Worm (Caenorhabditis elegans): ENCODE results near the gene srd-48.

Gene srd-48

DNA sequence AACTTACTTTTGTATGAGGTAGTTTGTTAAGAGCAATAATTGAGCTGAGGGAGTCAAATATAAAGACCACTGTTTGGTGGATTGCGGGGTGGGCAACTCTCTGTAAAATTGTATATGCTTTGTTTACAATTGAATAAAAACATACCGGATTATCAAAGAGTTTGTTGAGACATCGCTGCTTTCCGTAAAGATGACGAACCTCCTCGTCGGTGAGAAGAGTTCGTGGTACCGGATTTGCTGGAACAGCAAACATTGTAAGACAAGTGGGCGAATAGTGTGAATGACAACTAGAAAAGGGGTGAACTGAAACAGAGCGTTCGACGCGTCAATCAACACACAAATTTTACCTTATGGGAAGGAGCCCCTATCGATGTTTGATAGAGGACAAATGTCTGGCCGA is 39.5 kb upstream of the srd-48 start, which contains the start of gene W06D11.2:
Gene W06D11.2, minus strand, starts transcription at position 339 of the 400 bp plus-strand sequence.
- no peak for TF ChIP-seq Y53G8AR.9 (GFP tag; conservative IDR thresholded peaks at IDR 0.05)
- no peak for TF ChIP-seq F23B12.7 (tag; optimal IDR thresholded peaks at IDR 0.05; ENCODE audit: insufficient read depth)
- no peak for TF ChIP-seq repo-1 (tag; optimal IDR thresholded peaks at IDR 0.05)
- no peak for TF ChIP-seq gei-17 (GFP tag; optimal IDR thresholded peaks at IDR 0.05)
- no peak for TF ChIP-seq ets-4 (GFP tag; optimal IDR thresholded peaks at IDR 0.05)
- TF ChIP-seq lin-40 (tag; optimal IDR thresholded peaks at IDR 0.05), result no peak
- TF ChIP-seq F52B5.7 (tag; optimal IDR thresholded peaks at IDR 0.05), result no peak
- no peak for TF ChIP-seq dpl-1 (GFP tag; optimal IDR thresholded peaks at IDR 0.05)
- no peak for TF ChIP-seq K11D2.4 (GFP tag; IDR thresholded peaks at IDR 0.05)
- TF ChIP-seq him-1 (tag; optimal IDR thresholded peaks at IDR 0.05), result no peak
- no peak for TF ChIP-seq athp-1 (tag; optimal IDR thresholded peaks at IDR 0.05)
- no peak for TF ChIP-seq lin-26 (GFP tag; IDR thresholded peaks at IDR 0.05)
- TF ChIP-seq ztf-3 (GFP tag; optimal IDR thresholded peaks at IDR 0.05), result no peak
- no peak for TF ChIP-seq F55B11.4 (tag; optimal IDR thresholded peaks at IDR 0.05; ENCODE audit: borderline replicate concordance, insufficient read depth)
- no peak for TF ChIP-seq Y79H2A.3 (GFP tag; conservative IDR thresholded peaks at IDR 0.05)
- no peak for TF ChIP-seq D2030.7 (GFP tag; IDR thresholded peaks at IDR 0.05)
- no peak for TF ChIP-seq ceh-100 (GFP tag; IDR thresholded peaks at IDR 0.05)
- no peak for TF ChIP-seq nfyb-1 (GFP tag; IDR thresholded peaks at IDR 0.05)
- TF ChIP-seq F22D6.2 (tag; optimal IDR thresholded peaks at IDR 0.05), result no peak

DNA sequence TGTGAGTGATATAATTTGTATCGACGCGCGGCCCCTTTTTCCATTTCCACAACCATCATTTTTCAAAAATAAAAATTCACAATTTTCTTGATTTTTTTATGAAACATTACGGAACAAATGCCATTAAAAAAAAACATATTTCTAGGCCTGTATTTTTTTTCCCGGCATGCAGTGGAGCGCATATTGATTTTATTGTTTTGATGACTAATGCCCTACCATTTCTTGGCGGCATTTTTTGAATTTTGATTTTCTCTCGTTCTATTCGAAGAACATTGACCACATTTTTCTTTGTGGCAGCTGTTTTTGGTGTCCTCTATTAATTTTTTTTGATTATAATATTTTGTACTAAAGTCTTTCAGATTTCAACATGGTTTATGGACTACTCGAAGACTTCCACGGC is 37.6 kb upstream of the srd-48 start, which contains the start of gene W06D11.3:
Gene W06D11.3, plus strand, starts transcription at position 360 of the 400 bp plus-strand sequence.
- TF ChIP-seq madf-8 (GFP tag; conservative IDR thresholded peaks at IDR 0.05) (peak; percentile 78), madf-10 (tag; optimal IDR thresholded peaks at IDR 0.05) (no peak), madf-6 (GFP tag; IDR thresholded peaks at IDR 0.05) (peak; percentile 69), attf-3 (GFP tag; conservative IDR thresholded peaks at IDR 0.05) (no peak), gei-17 (GFP tag; optimal IDR thresholded peaks at IDR 0.05) (no peak), let-607 (tag; optimal IDR thresholded peaks at IDR 0.05) (no peak), ceh-40 (GFP tag; IDR thresholded peaks at IDR 0.05) (no peak), Y56A3A.18 (GFP tag; IDR thresholded peaks at IDR 0.05) (no peak), hmg-1.2 (GFP tag; IDR thresholded peaks at IDR 0.05) (peak; percentile 26; the same call in 1 of the 2 replicates), efl-1 (GFP tag; optimal IDR thresholded peaks at IDR 0.05) (peak; percentile 73)

DNA sequence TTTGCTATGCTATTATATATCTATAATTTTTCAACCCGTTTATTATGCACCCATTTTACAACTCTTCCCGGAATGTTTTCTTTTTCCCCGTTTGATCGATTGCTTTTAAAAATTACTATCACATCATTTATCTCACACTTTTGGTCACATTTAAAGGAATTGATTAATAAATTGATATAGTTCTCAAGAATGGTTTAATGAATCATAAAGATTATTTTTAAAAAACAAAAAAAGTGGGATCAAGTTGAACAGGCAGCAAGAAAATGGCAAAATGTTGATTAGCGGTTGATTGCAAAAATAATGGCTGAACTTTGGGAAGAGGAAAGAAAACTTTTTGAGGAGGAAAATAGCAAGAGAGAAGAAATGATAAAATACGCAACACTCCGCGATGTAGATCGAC is 36.1 kb upstream of the srd-48 start, which contains the start of gene W06D11.5:
Gene W06D11.5, plus strand, starts transcription at position 301 of the 400 bp plus-strand sequence.
- TF ChIP-seq mxl-1 (tag; optimal IDR thresholded peaks at IDR 0.05), result no peak
- TF ChIP-seq repo-1 (tag; optimal IDR thresholded peaks at IDR 0.05), result no peak
- TF ChIP-seq zim-3 (tag; optimal IDR thresholded peaks at IDR 0.05), result no peak
- TF ChIP-seq snpc-1.3 (tag; optimal IDR thresholded peaks at IDR 0.05; ENCODE audit: insufficient read depth), result no peak
- TF ChIP-seq let-607 (tag; optimal IDR thresholded peaks at IDR 0.05), result no peak
- TF ChIP-seq lag-1 (GFP tag; IDR thresholded peaks at IDR 0.05), result no peak
- TF ChIP-seq lsl-1 (GFP tag; optimal IDR thresholded peaks at IDR 0.05), result no peak
- no peak for TF ChIP-seq lin-40 (tag; optimal IDR thresholded peaks at IDR 0.05)
- TF ChIP-seq hlh-12 (tag; optimal IDR thresholded peaks at IDR 0.05), result no peak
- no peak for TF ChIP-seq nhr-179 (tag; optimal IDR thresholded peaks at IDR 0.05)
- no peak for TF ChIP-seq athp-1 (tag; optimal IDR thresholded peaks at IDR 0.05)
- no peak for TF ChIP-seq lin-54 (GFP tag; optimal IDR thresholded peaks at IDR 0.05)
- no peak for TF ChIP-seq somi-1 (GFP tag; optimal IDR thresholded peaks at IDR 0.05)
- TF ChIP-seq nhr-120 (GFP tag; IDR thresholded peaks at IDR 0.05), result no peak
- no peak for TF ChIP-seq die-1 (tag; optimal IDR thresholded peaks at IDR 0.05)
- no peak for TF ChIP-seq egrh-3 (GFP tag; IDR thresholded peaks at IDR 0.05)
- TF ChIP-seq sea-2 (GFP tag; IDR thresholded peaks at IDR 0.05), result no peak

Measured in whole organism, young adult.